Fruit fly (Drosophila melanogaster): ENCODE measurements around the gene RhoGAP16F.
A peak's percentile ranks its signal among the peaks of the same experiment; 100 is the strongest.

RhoGAP16F gene

dm6 chrX:18114770-18115169, 21.8 kb downstream of the RhoGAP16F start (continued):
- TF ChIP-seq Jarid2 (GFP tag; optimal IDR thresholded peaks at IDR 0.05) (no peak), sr (GFP tag; IDR thresholded peaks at IDR 0.05) (peak; percentile 61; the same call in 2 of the 3 replicates), CG7372 (GFP tag; IDR thresholded peaks at IDR 0.05) (peak; percentile 91), so (GFP tag; IDR thresholded peaks at IDR 0.05) (0 out of 3 replicates have a peak, but pooled peaks have one; percentile 61), CG32532 (GFP tag; IDR thresholded peaks at IDR 0.05) (no peak), sens (GFP tag) (peak; percentile 5), ttk (GFP tag; IDR thresholded peaks at IDR 0.05) (no peak), CG14014 (GFP tag; IDR thresholded peaks at IDR 0.05) (no peak), Trl (optimal IDR thresholded peaks at IDR 0.05) (peak in 1 of 2 experiments; percentile 19), Trl (GFP tag; optimal IDR thresholded peaks at IDR 0.05) (no peak), CG5953 (GFP tag; IDR thresholded peaks at IDR 0.05) (no peak), Xbp1 (GFP tag; optimal IDR thresholded peaks at IDR 0.05) (no peak), tna (GFP tag; IDR thresholded peaks at IDR 0.05; ENCODE audit: partially characterized antibody) (no peak), CG9876 (GFP tag; optimal IDR thresholded peaks at IDR 0.05) (no peak)

dm6 chrX:18116811-18117383, 24.0 kb downstream of the RhoGAP16F start, which contains the start of gene wupA:
wupA (minus strand) TSS chrX:18116922.
- TF ChIP-seq mam (GFP tag; optimal IDR thresholded peaks at IDR 0.05) (no peak), CG8478 (optimal IDR thresholded peaks at IDR 0.05) (no peak), CG10543 (GFP tag; optimal IDR thresholded peaks at IDR 0.05) (peak; percentile 41), bowl (GFP tag; IDR thresholded peaks at IDR 0.05) (no peak), CG10321 (GFP tag; IDR thresholded peaks at IDR 0.05) (no peak), al (GFP tag; IDR thresholded peaks at IDR 0.05) (no peak), CG2712 (tag; optimal IDR thresholded peaks at IDR 0.05) (no peak), CG6689 (GFP tag; IDR thresholded peaks at IDR 0.05) (no peak), kay (GFP tag; optimal IDR thresholded peaks at IDR 0.05) (no peak), CG34422 (GFP tag; IDR thresholded peaks at IDR 0.05) (no peak), Med (GFP tag) (peak; percentile 76), CG12299 (tag; optimal IDR thresholded peaks at IDR 0.05) (no peak), CG4730 (GFP tag; IDR thresholded peaks at IDR 0.05) (no peak), CG12769 (tag; optimal IDR thresholded peaks at IDR 0.05) (peak; percentile 93), CG18476 (GFP tag; optimal IDR thresholded peaks at IDR 0.05) (no peak), fd64A (GFP tag; optimal IDR thresholded peaks at IDR 0.05) (no peak), sima (GFP tag; optimal IDR thresholded peaks at IDR 0.05) (no peak), sim (GFP tag; IDR thresholded peaks at IDR 0.05) (no peak), CkIIα-i1 (GFP tag; IDR thresholded peaks at IDR 0.05) (no peak), CG14667 (GFP tag; IDR thresholded peaks at IDR 0.05) (no peak), Dbx (GFP tag; IDR thresholded peaks at IDR 0.05) (0 out of 3 replicates have a peak, but pooled peaks have one; percentile 18), CG14710 (tag; optimal IDR thresholded peaks at IDR 0.05) (no peak), PHDP (tag; optimal IDR thresholded peaks at IDR 0.05) (no peak), CG2116 (GFP tag; optimal IDR thresholded peaks at IDR 0.05) (no peak), CG7745 (tag; optimal IDR thresholded peaks at IDR 0.05) (no peak), tna (GFP tag; IDR thresholded peaks at IDR 0.05; ENCODE audit: partially characterized antibody) (no peak), seq (GFP tag; IDR thresholded peaks at IDR 0.05) (no peak), shn (GFP tag; optimal IDR thresholded peaks at IDR 0.05) (no peak), nau (GFP tag; optimal IDR thresholded peaks at IDR 0.05) (peak; percentile 61), Fer1 (GFP tag; optimal IDR thresholded peaks at IDR 0.05) (no peak), sr (GFP tag; IDR thresholded peaks at IDR 0.05) (peak; percentile 95), Deaf1 (tag; optimal IDR thresholded peaks at IDR 0.05) (peak; percentile 97), gce (GFP tag; IDR thresholded peaks at IDR 0.05) (no peak), CG13424 (tag; optimal IDR thresholded peaks at IDR 0.05) (no peak), CG3163 (GFP tag; optimal IDR thresholded peaks at IDR 0.05) (no peak), CG17328 (GFP tag; IDR thresholded peaks at IDR 0.05) (no peak), CG6854 (GFP tag; optimal IDR thresholded peaks at IDR 0.05) (no peak), Dfd (GFP tag; optimal IDR thresholded peaks at IDR 0.05) (no peak), CrebB (tag; optimal IDR thresholded peaks at IDR 0.05) (no peak), so (GFP tag; IDR thresholded peaks at IDR 0.05) (peak; percentile 70; the same call in 2 of the 3 replicates)

Data from whole organism, embryonic.